Worm (Caenorhabditis elegans): ENCODE measurements around the gene Y116A8C.470.

Gene Y116A8C.470

DNA sequence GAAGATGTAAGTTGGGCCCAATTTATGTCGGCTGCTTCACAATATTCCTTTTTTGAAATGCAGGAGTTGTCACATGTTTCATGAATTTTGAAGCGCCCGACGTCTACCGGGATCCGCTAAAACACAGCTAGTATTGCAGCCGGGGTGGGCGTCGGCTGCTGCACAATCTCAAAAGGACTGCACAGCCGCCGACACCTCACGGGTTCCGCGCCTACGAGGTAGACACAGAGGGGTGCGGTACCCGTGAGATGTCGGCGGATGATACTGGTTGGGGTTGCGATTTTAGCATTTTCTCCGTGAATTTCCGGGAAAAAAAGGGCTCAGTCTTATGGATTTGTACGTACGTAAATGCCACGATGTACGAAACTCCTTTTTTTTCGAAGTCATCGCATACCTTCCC lies 2.9 kb upstream of the Y116A8C.470 start:
- TF ChIP-seq ces-1 (GFP tag; optimal IDR thresholded peaks at IDR 0.05) (no peak), M03D4.4 (tag; optimal IDR thresholded peaks at IDR 0.05) (no peak), tbx-8 (GFP tag; optimal IDR thresholded peaks at IDR 0.05) (no peak), ceh-83 (GFP tag; optimal IDR thresholded peaks at IDR 0.05) (no peak), bed-3 (GFP tag; optimal IDR thresholded peaks at IDR 0.05) (no peak), ztf-11 (tag; optimal IDR thresholded peaks at IDR 0.05) (no peak), cnd-1 (tag; optimal IDR thresholded peaks at IDR 0.05) (no peak)

DNA sequence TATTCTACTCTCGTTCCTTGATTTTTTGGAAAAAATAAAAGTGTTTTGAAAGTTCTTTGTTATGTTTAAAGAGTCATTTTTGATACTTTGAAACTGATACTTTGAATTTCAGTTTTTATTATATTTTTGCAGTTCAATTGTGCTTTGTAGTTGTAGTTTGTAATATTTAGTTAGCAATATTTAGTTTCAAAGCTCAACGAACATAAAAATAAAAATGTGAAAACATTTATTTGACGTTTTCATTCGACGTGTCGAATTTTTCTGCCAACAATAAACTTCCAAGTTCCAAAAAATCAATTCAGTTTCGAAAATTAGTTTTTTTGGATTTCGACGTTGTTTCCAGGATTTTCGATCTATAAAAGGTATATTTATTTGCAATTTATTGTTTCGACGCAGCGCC lies 929 bp upstream of the Y116A8C.470 start, which contains the start of gene nep-23:
Gene nep-23 (plus strand): TSS at position 301 of the 400 bp plus-strand sequence.
- no peak for TF ChIP-seq nhr-2 (tag; optimal IDR thresholded peaks at IDR 0.05)
- no peak for TF ChIP-seq mls-2 (tag; optimal IDR thresholded peaks at IDR 0.05)
- TF ChIP-seq elt-3 (tag; optimal IDR thresholded peaks at IDR 0.05), result no peak
- no peak for TF ChIP-seq ceh-83 (GFP tag; optimal IDR thresholded peaks at IDR 0.05)
- TF ChIP-seq unc-62 (GFP tag; optimal IDR thresholded peaks at IDR 0.05), result no peak
- TF ChIP-seq blmp-1 (tag; optimal IDR thresholded peaks at IDR 0.05), result no peak
- no peak for TF ChIP-seq lin-13 (tag; optimal IDR thresholded peaks at IDR 0.05)
- no peak for TF ChIP-seq nhr-28 (tag; optimal IDR thresholded peaks at IDR 0.05)
- TF ChIP-seq ceh-39 (tag; optimal IDR thresholded peaks at IDR 0.05), result no peak
- no peak for TF ChIP-seq flh-1 (GFP tag; optimal IDR thresholded peaks at IDR 0.05)
- no peak for TF ChIP-seq lsy-2 (tag; optimal IDR thresholded peaks at IDR 0.05)

DNA sequence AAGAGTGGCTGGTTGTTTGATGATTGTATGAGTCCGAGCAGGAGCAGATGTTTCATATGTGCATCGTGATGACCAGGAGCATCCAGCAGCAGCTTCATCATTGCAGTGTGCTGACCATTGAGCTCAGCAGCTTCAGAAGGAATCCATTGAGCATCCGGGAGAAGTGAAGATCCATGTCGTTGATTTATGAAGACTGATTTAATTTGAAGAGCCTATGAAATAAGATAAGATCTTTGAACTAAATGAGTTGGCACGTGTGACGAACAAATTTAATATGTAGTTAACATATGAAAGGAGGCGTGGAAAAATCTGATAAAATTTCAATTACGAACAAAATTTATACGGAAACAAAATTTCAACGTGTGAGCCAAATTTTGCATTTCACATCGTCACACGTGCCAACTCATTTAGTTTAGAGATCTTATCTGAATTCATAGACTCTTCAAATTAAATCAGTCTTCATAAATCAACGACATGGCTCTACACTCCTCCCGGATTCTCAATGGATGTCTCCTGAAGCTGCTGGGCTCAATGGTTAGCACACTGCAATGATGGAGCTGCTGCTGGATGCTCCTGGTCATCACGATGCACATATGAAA lies 1.2 kb downstream of the Y116A8C.470 start, which contains the start of the genes Y116A8C.469 and Y116A8C.468:
Gene Y116A8C.469 (minus strand): TSS at position 101 of the 599 bp plus-strand sequence.
Gene Y116A8C.468 (plus strand): TSS at position 549 of the 599 bp plus-strand sequence.
- TF ChIP-seq sem-2 (GFP tag; optimal IDR thresholded peaks at IDR 0.05) (no peak), zip-8 (tag; optimal IDR thresholded peaks at IDR 0.05) (no peak), mab-5 (tag; optimal IDR thresholded peaks at IDR 0.05) (no peak), ceh-83 (GFP tag; optimal IDR thresholded peaks at IDR 0.05) (no peak), pha-4 (tag; optimal IDR thresholded peaks at IDR 0.05) (no peak), elt-3 (tag; optimal IDR thresholded peaks at IDR 0.05) (no peak), sptf-1 (tag; optimal IDR thresholded peaks at IDR 0.05) (no peak), unc-39 (tag; optimal IDR thresholded peaks at IDR 0.05) (no peak), mep-1 (tag; optimal IDR thresholded peaks at IDR 0.05) (no peak), lsy-2 (tag; optimal IDR thresholded peaks at IDR 0.05) (no peak), snpc-4 (tag; optimal IDR thresholded peaks at IDR 0.05) (no peak), M03D4.4 (tag; optimal IDR thresholded peaks at IDR 0.05) (no peak), unc-62 (GFP tag; optimal IDR thresholded peaks at IDR 0.05) (no peak), blmp-1 (tag; optimal IDR thresholded peaks at IDR 0.05) (no peak), hlh-1 (tag; optimal IDR thresholded peaks at IDR 0.05) (no peak), ham-2 (GFP tag; optimal IDR thresholded peaks at IDR 0.05) (no peak)

DNA sequence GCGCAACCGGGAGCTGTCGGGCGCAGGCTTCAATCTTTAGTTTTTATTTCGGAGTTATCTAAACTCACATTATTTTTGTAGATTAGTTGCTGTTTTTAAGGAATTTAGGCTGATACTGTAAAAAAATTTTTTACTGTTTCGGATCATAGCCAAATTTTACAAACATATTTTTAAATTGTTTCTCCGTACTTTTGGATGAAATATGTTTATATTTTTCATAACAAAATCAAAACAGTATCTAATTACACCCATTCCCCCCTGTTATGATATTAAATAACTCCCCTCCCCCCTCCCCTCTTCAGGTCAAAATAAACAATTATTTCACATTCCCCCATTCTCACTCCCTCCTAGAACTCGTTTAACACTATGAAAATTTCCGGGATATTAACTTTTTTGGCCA lies 3.4 kb downstream of the Y116A8C.470 start, which contains the start of gene Y116A8C.3:
Gene Y116A8C.3 (plus strand): TSS at position 301 of the 400 bp plus-strand sequence.
- TF ChIP-seq cnd-1 (tag; optimal IDR thresholded peaks at IDR 0.05), result no peak
- no peak for TF ChIP-seq elt-3 (tag; optimal IDR thresholded peaks at IDR 0.05)
- TF ChIP-seq lsy-2 (tag; optimal IDR thresholded peaks at IDR 0.05), result no peak
- TF ChIP-seq pha-4 (tag; optimal IDR thresholded peaks at IDR 0.05), result no peak
- TF ChIP-seq ham-2 (GFP tag; optimal IDR thresholded peaks at IDR 0.05), result no peak
- no peak for TF ChIP-seq nhr-28 (tag; optimal IDR thresholded peaks at IDR 0.05)
- TF ChIP-seq mab-5 (tag; optimal IDR thresholded peaks at IDR 0.05), result no peak
- TF ChIP-seq nhr-237 (tag; optimal IDR thresholded peaks at IDR 0.05), result no peak
- no peak for TF ChIP-seq ztf-11 (tag; optimal IDR thresholded peaks at IDR 0.05)
- TF ChIP-seq elt-1 (tag; optimal IDR thresholded peaks at IDR 0.05; ENCODE audit: borderline replicate concordance, insufficient read depth), result no peak
- no peak for TF ChIP-seq unc-120 (tag; optimal IDR thresholded peaks at IDR 0.05; ENCODE audit: poor library complexity, severe bottlenecking)
- no peak for TF ChIP-seq ceh-83 (GFP tag; optimal IDR thresholded peaks at IDR 0.05)
- no peak for TF ChIP-seq snpc-4 (tag; optimal IDR thresholded peaks at IDR 0.05)
- no peak for TF ChIP-seq ceh-43 (GFP tag; optimal IDR thresholded peaks at IDR 0.05)
- no peak for TF ChIP-seq lin-32 (GFP tag; optimal IDR thresholded peaks at IDR 0.05)
- no peak for TF ChIP-seq ces-1 (GFP tag; optimal IDR thresholded peaks at IDR 0.05)
- no peak for TF ChIP-seq unc-62 (GFP tag; optimal IDR thresholded peaks at IDR 0.05)
- TF ChIP-seq sptf-1 (tag; optimal IDR thresholded peaks at IDR 0.05), result no peak
